Worm (Caenorhabditis elegans): Measurements from ENCODE around the gene dhhc-9.

DNA sequence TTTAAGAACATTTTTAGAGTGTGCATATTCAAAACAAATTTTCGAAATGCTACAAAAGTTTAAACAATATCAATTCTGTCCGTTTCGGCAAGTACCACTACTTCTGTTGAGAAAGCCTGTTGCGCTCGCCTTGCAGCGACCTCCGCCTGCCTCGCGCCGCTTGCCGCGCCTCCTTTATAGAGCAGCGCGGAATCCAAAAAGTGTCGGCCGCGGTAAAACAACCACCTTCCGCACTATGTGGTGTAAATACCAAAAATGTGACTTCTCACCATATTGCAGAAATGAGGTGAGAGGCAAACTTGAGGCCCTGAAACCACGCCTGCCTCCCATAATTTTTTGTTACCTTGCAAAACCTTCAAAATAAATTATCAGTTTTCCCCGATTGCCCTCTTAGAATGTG lies 48.9 kb downstream of the dhhc-9 start:
- no peak for TF ChIP-seq ceh-62 (tag; optimal IDR thresholded peaks at IDR 0.05)
- no peak for TF ChIP-seq spr-1 (tag; optimal IDR thresholded peaks at IDR 0.05)
- no peak for TF ChIP-seq nhr-25 (tag; optimal IDR thresholded peaks at IDR 0.05; ENCODE audit: borderline replicate concordance, insufficient read depth)
